Fruit fly (Drosophila melanogaster): ENCODE results near the gene CG6310.

Gene CG6310

dm6 chr3L:11064689-11065088 lies 5.0 kb downstream of the CG6310 start, which contains the start of the genes CG32075, CG45101 and SuUR (continued):
- TF ChIP-seq ham (GFP tag; IDR thresholded peaks at IDR 0.05) (peak; percentile 29; the same call in 1 of the 2 replicates), wek (GFP tag; optimal IDR thresholded peaks at IDR 0.05) (no peak), B-H1 (GFP tag; IDR thresholded peaks at IDR 0.05) (peak; percentile 75), Trl (optimal IDR thresholded peaks at IDR 0.05) (no peak), Trl (GFP tag; optimal IDR thresholded peaks at IDR 0.05) (peak; percentile 93), CG3726 (GFP tag; IDR thresholded peaks at IDR 0.05) (peak; percentile 80; the same call in 2 of the 3 replicates), CG5180 (GFP tag; optimal IDR thresholded peaks at IDR 0.05) (peak; percentile 59), Adf1 (GFP tag; IDR thresholded peaks at IDR 0.05) (peak; percentile 66), Nf-YA (GFP tag; IDR thresholded peaks at IDR 0.05) (peak; percentile 69; the same call in 1 of the 2 replicates), tap (tag; optimal IDR thresholded peaks at IDR 0.05) (peak; percentile 61), Chrac-16 (GFP tag; optimal IDR thresholded peaks at IDR 0.05) (peak; percentile 93), ftz-f1 (GFP tag; optimal IDR thresholded peaks at IDR 0.05) (peak; percentile 24), CG17361 (GFP tag; IDR thresholded peaks at IDR 0.05) (peak; percentile 87), h (optimal IDR thresholded peaks at IDR 0.05) (no peak), Fer1 (GFP tag; optimal IDR thresholded peaks at IDR 0.05) (peak; percentile 77), zen2 (GFP tag; IDR thresholded peaks at IDR 0.05; ENCODE audit: partially characterized antibody) (no peak), wdn (GFP tag; IDR thresholded peaks at IDR 0.05) (peak; percentile 62; the same call in 1 of the 2 replicates), dati (GFP tag; IDR thresholded peaks at IDR 0.05) (peak; percentile 46; the same call in 1 of the 2 replicates), CG10366 (GFP tag; IDR thresholded peaks at IDR 0.05) (peak; percentile 89), insv (GFP tag; optimal IDR thresholded peaks at IDR 0.05) (peak in 1 of 2 experiments; percentile 69), Doc2 (GFP tag; IDR thresholded peaks at IDR 0.05) (0 out of 2 replicates have a peak, but pooled peaks have one; percentile 28), CG10147 (GFP tag; optimal IDR thresholded peaks at IDR 0.05) (peak; percentile 67), CG11723 (GFP tag; optimal IDR thresholded peaks at IDR 0.05) (peak; percentile 67), twi (tag; optimal IDR thresholded peaks at IDR 0.05) (peak; percentile 72), ems (GFP tag; optimal IDR thresholded peaks at IDR 0.05) (peak; percentile 91), Antp (GFP tag; optimal IDR thresholded peaks at IDR 0.05) (peak; percentile 84), CHES-1-like (GFP tag; optimal IDR thresholded peaks at IDR 0.05) (peak; percentile 92), Kr (GFP tag; optimal IDR thresholded peaks at IDR 0.05) (no peak), nmo (GFP tag; optimal IDR thresholded peaks at IDR 0.05) (peak; percentile 90), CG2712 (tag; optimal IDR thresholded peaks at IDR 0.05) (peak; percentile 91), CG13424 (tag; optimal IDR thresholded peaks at IDR 0.05) (peak; percentile 90), CG4404 (GFP tag; IDR thresholded peaks at IDR 0.05) (peak; percentile 77), Hr39 (optimal IDR thresholded peaks at IDR 0.05) (no peak), lab (GFP tag; optimal IDR thresholded peaks at IDR 0.05) (peak; percentile 81), Rfx (GFP tag; IDR thresholded peaks at IDR 0.05) (peak; percentile 92), sim (GFP tag; IDR thresholded peaks at IDR 0.05) (no peak), CG3163 (GFP tag; optimal IDR thresholded peaks at IDR 0.05) (peak; percentile 71), CG13123 (GFP tag; optimal IDR thresholded peaks at IDR 0.05) (peak; percentile 82), pnt (GFP tag; optimal IDR thresholded peaks at IDR 0.05) (peak; percentile 82), Lhr (GFP tag; optimal IDR thresholded peaks at IDR 0.05) (peak; percentile 51), CG12942 (GFP tag; optimal IDR thresholded peaks at IDR 0.05) (peak; percentile 94), Oaz (GFP tag; IDR thresholded peaks at IDR 0.05) (peak; percentile 74), so (GFP tag; IDR thresholded peaks at IDR 0.05) (peak; percentile 78; the same call in 2 of the 3 replicates), CG12155 (GFP tag; optimal IDR thresholded peaks at IDR 0.05) (peak; percentile 89), CG8089 (GFP tag; optimal IDR thresholded peaks at IDR 0.05) (peak; percentile 75), CG4854 (GFP tag; optimal IDR thresholded peaks at IDR 0.05) (peak; percentile 84), z (GFP tag; IDR thresholded peaks at IDR 0.05) (no peak), Awh (GFP tag; IDR thresholded peaks at IDR 0.05) (peak; percentile 71; the same call in 1 of the 2 replicates), kni (GFP tag; optimal IDR thresholded peaks at IDR 0.05) (no peak), Blimp-1 (GFP tag; optimal IDR thresholded peaks at IDR 0.05) (no peak), Mad (GFP tag; optimal IDR thresholded peaks at IDR 0.05) (peak; percentile 90), CG11247 (GFP tag; IDR thresholded peaks at IDR 0.05) (peak; percentile 84), CG12236 (GFP tag; optimal IDR thresholded peaks at IDR 0.05) (peak; percentile 64)
